Fruit fly (Drosophila melanogaster): ENCODE results near the gene CG31676.

DNA sequence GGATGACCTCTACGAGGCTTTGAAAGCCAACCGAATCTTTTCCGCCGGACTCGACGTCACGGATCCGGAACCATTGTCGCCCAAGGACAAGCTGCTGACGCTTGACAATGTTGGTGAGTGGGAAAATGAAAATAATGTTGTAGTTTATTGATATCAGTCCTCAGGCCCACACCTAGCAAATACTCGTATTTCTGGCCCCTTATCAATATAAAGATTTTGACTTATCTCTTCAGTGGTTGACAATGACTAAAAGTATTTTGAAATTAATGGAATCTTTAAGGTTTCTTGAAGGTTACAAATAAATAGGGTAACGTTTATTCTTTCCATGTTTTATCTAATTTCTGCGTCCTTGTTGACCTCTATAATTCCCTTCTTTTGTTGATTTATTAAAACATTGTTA is 13.5 kb upstream of the CG31676 start:
- TF ChIP-seq CG15710 (tag; optimal IDR thresholded peaks at IDR 0.05) = no peak
- TF ChIP-seq CG10348 (GFP tag; IDR thresholded peaks at IDR 0.05) = no peak
- no peak for TF ChIP-seq Ets98B (GFP tag; IDR thresholded peaks at IDR 0.05)
- TF ChIP-seq CG8159 (tag; optimal IDR thresholded peaks at IDR 0.05) = no peak
- no peak for TF ChIP-seq rn (GFP tag; IDR thresholded peaks at IDR 0.05)
- no peak for TF ChIP-seq CG14655 (GFP tag; optimal IDR thresholded peaks at IDR 0.05)
- TF ChIP-seq CG12605 (GFP tag; IDR thresholded peaks at IDR 0.05) = no peak
- TF ChIP-seq fd96Ca (GFP tag; IDR thresholded peaks at IDR 0.05) = no peak
- TF ChIP-seq Pif1A (GFP tag; optimal IDR thresholded peaks at IDR 0.05) = no peak
- no peak for TF ChIP-seq CG9948 (tag; optimal IDR thresholded peaks at IDR 0.05)
- TF ChIP-seq EcR (GFP tag; optimal IDR thresholded peaks at IDR 0.05) = no peak
- no peak for TF ChIP-seq CG8301 (tag; optimal IDR thresholded peaks at IDR 0.05)
- TF ChIP-seq CG4496 (GFP tag; IDR thresholded peaks at IDR 0.05) = no peak
- no peak for TF ChIP-seq gl (tag; optimal IDR thresholded peaks at IDR 0.05)

Measured in whole organism, pupa.